Fruit fly (Drosophila melanogaster): Measurements from ENCODE around the gene Syp.

Gene Syp

dm6 chr3R:20778285-20778926 is 21.9 kb downstream of the Syp start:
- TF ChIP-seq Hr39 (GFP tag; optimal IDR thresholded peaks at IDR 0.05) (no peak), CG10669 (GFP tag; optimal IDR thresholded peaks at IDR 0.05) (peak; percentile 88), CG6163 (GFP tag; IDR thresholded peaks at IDR 0.05) (peak; percentile 99), svp (GFP tag) (peak; percentile 94), CG8632 (GFP tag; optimal IDR thresholded peaks at IDR 0.05) (peak; percentile 89), CG6792 (GFP tag; optimal IDR thresholded peaks at IDR 0.05) (peak; percentile 80), CG7368 (GFP tag; optimal IDR thresholded peaks at IDR 0.05) (peak; percentile 88), ss (GFP tag; optimal IDR thresholded peaks at IDR 0.05) (peak; percentile 99), CG16779 (tag; optimal IDR thresholded peaks at IDR 0.05) (peak; percentile 97), Eip93F (GFP tag; optimal IDR thresholded peaks at IDR 0.05) (peak; percentile 97), CG1621 (tag; optimal IDR thresholded peaks at IDR 0.05) (peak; percentile 94), dac (GFP tag; optimal IDR thresholded peaks at IDR 0.05) (peak; percentile 79), CG15336 (GFP tag; IDR thresholded peaks at IDR 0.05) (peak; percentile 98), CG10631 (GFP tag; optimal IDR thresholded peaks at IDR 0.05) (no peak), lz (GFP tag; optimal IDR thresholded peaks at IDR 0.05) (peak; percentile 37), eg (GFP tag; IDR thresholded peaks at IDR 0.05) (peak; percentile 98), CG11902 (GFP tag; optimal IDR thresholded peaks at IDR 0.05) (no peak), fd85E (GFP tag; optimal IDR thresholded peaks at IDR 0.05) (peak; percentile 98), CG11294 (GFP tag; IDR thresholded peaks at IDR 0.05) (peak; percentile 89), Sox102F (GFP tag; optimal IDR thresholded peaks at IDR 0.05) (peak; percentile 79), salr (GFP tag; optimal IDR thresholded peaks at IDR 0.05) (peak; percentile 58 to 74), acj6 (GFP tag; optimal IDR thresholded peaks at IDR 0.05) (peak; percentile 16), CG32006 (GFP tag; optimal IDR thresholded peaks at IDR 0.05) (peak; percentile 79), CG6276 (GFP tag; optimal IDR thresholded peaks at IDR 0.05) (peak; percentile 96), CG6854 (GFP tag; optimal IDR thresholded peaks at IDR 0.05) (peak; percentile 97), topi (GFP tag; optimal IDR thresholded peaks at IDR 0.05) (peak; percentile 82), OdsH (GFP tag; optimal IDR thresholded peaks at IDR 0.05) (peak; percentile 71), Met (GFP tag; optimal IDR thresholded peaks at IDR 0.05) (peak; percentile 71), spab (GFP tag; optimal IDR thresholded peaks at IDR 0.05) (peak; percentile 93), CG9139 (GFP tag; optimal IDR thresholded peaks at IDR 0.05) (peak; percentile 98), achi (GFP tag; optimal IDR thresholded peaks at IDR 0.05) (peak; percentile 62), esn (GFP tag; optimal IDR thresholded peaks at IDR 0.05) (peak; percentile 69), CG3032 (tag; optimal IDR thresholded peaks at IDR 0.05) (peak; percentile 87), fkh (GFP tag; optimal IDR thresholded peaks at IDR 0.05) (no peak), Smox (GFP tag; optimal IDR thresholded peaks at IDR 0.05) (peak; percentile 54), Lpt (GFP tag; optimal IDR thresholded peaks at IDR 0.05) (peak; percentile 90), fd59A (GFP tag; optimal IDR thresholded peaks at IDR 0.05) (peak; percentile 83), dsx (GFP tag; optimal IDR thresholded peaks at IDR 0.05; ENCODE audit: poor library complexity, severe bottlenecking) (peak; percentile 94), CG8119 (GFP tag; IDR thresholded peaks at IDR 0.05) (peak; percentile 98), Hr38 (GFP tag; optimal IDR thresholded peaks at IDR 0.05) (no peak), CG4318 (GFP tag; optimal IDR thresholded peaks at IDR 0.05) (peak; percentile 7), Ets96B (tag; optimal IDR thresholded peaks at IDR 0.05) (peak; percentile 95), CG6808 (GFP tag; optimal IDR thresholded peaks at IDR 0.05) (peak; percentile 95), Eip78C (GFP tag) (peak; percentile 94), Gug (GFP tag; IDR thresholded peaks at IDR 0.05) (peak; percentile 93), vri (GFP tag; optimal IDR thresholded peaks at IDR 0.05) (peak; percentile 93), CG11762 (GFP tag; optimal IDR thresholded peaks at IDR 0.05; ENCODE audit: insufficient read depth) (peak; percentile 88), CG3919 (GFP tag; optimal IDR thresholded peaks at IDR 0.05) (peak; percentile 87), CG34406 (GFP tag; optimal IDR thresholded peaks at IDR 0.05) (peak; percentile 83), CG31627 (GFP tag; optimal IDR thresholded peaks at IDR 0.05) (no peak), Eip75B (GFP tag; optimal IDR thresholded peaks at IDR 0.05) (peak; percentile 84)
